Worm (Caenorhabditis elegans) whole organism, L3 larva: ENCODE data around the gene cpg-7.

Experiments used
- ama-1 ChIP-seq: fragments of 150-350 bp; optimal IDR thresholded peaks from 2 replicates; lab custom pipeline; 2018
- jun-1 ChIP-seq: fragments of 150-350 bp; optimal IDR thresholded peaks from 2 replicates; lab custom pipeline; 2014; ENCODE audit warnings: missing biosample characterization, missing genetic modification reagents, missing genetic modification characterization
- nfya-1 ChIP-seq: sonication (generic microtip); optimal IDR thresholded peaks from 2 replicates; lab custom pipeline; 2017; ENCODE audit warnings: missing genetic modification characterization, mild to moderate bottlenecking, missing compliant biosample characterization, antibody characterized with exemption, moderate library complexity; ENCODE audit not compliant: insufficient read depth
- nhr-11 ChIP-seq: fragments of 150-350 bp; optimal IDR thresholded peaks from 2 replicates; lab custom pipeline; 2014; ENCODE audit warnings: missing biosample characterization, missing genetic modification characterization
- nhr-237 ChIP-seq: fragments of 150-350 bp; optimal IDR thresholded peaks from 2 replicates; lab custom pipeline; 2014; ENCODE audit warnings: missing biosample characterization, missing genetic modification characterization
- nhr-25 ChIP-seq: sonication (generic microtip); optimal IDR thresholded peaks from 2 replicates; lab custom pipeline; 2017; ENCODE audit warnings: missing biosample characterization, missing genetic modification characterization
- nhr-76 ChIP-seq: fragments of 150-350 bp; sonication (generic microtip); optimal IDR thresholded peaks from 5 replicates; lab custom pipeline; 2014; ENCODE audit warnings: missing biosample characterization, missing genetic modification characterization
- snpc-4 ChIP-seq: fragments of 150-350 bp; optimal IDR thresholded peaks from 2 replicates; lab custom pipeline; 2014; ENCODE audit warnings: missing biosample characterization, missing genetic modification characterization
- ztf-11 ChIP-seq: fragments of 150-350 bp; optimal IDR thresholded peaks from 2 replicates; lab custom pipeline; 2014; ENCODE audit warnings: missing biosample characterization, missing genetic modification characterization
- ztf-4 ChIP-seq: fragments of 150-350 bp; optimal IDR thresholded peaks from 2 replicates; lab custom pipeline; 2014; ENCODE audit warnings: missing biosample characterization, missing genetic modification characterization

- no peak for TF ChIP-seq nfya-1 (tag; lab: Kevin White, UChicago)
- no peak for TF ChIP-seq nhr-11 (tag; lab: Kevin White, UChicago)
- no peak for TF ChIP-seq nhr-237
- no peak for TF ChIP-seq ztf-11 (tag; lab: Kevin White, UChicago)
- no peak for TF ChIP-seq jun-1 (tag; lab: Kevin White, UChicago)
- TF ChIP-seq snpc-4: no peak
- no peak for TF ChIP-seq ztf-4 (tag; lab: Kevin White, UChicago)
- TF ChIP-seq ama-1 (lab: Kevin White, UChicago): no peak
- no peak for TF ChIP-seq nhr-25 (tag; lab: Kevin White, UChicago)
- no peak for TF ChIP-seq nhr-76 (tag; lab: Kevin White, UChicago)
Observed at ce11 chrII:14091182-14091581, 17.9 kb downstream of the cpg-7 start.
